Fruit fly (Drosophila melanogaster) whole organism, pupa: ENCODE measurements around the gene CG14073.

ENCODE experiments used
- CG10348 ChIP-seq: fragments of 200-800 bp; sonication (Bioruptor generic); IDR thresholded peaks from 2 replicates; pipeline ENCODE4 v1.3.6; 2022; ENCODE audit warnings: missing biosample characterization, missing genetic modification characterization
- CG12605 ChIP-seq: fragments of 200-800 bp; sonication (Bioruptor generic); IDR thresholded peaks from 2 replicates; pipeline ENCODE4 v1.3.6; 2022; ENCODE audit warnings: missing biosample characterization, missing genetic modification characterization
- CG13204 ChIP-seq: fragments of 200-800 bp; sonication (Bioruptor generic); optimal IDR thresholded peaks from 2 replicates; lab custom pipeline; 2018; ENCODE audit warnings: missing biosample characterization, mild to moderate bottlenecking, missing genetic modification characterization, moderate library complexity
- CG14655 ChIP-seq: fragments of 200-800 bp; sonication (Bioruptor generic); optimal IDR thresholded peaks from 3 replicates; lab custom pipeline; 2017; ENCODE audit warnings: mild to moderate bottlenecking, missing biosample characterization, missing genetic modification reagents, missing genetic modification characterization
- CG15710 ChIP-seq: fragments of 200-800 bp; sonication (Bioruptor generic); optimal IDR thresholded peaks from 2 replicates; lab custom pipeline; 2018; ENCODE audit warnings: missing biosample characterization, mild to moderate bottlenecking, missing genetic modification characterization, moderate library complexity
- CG17806 ChIP-seq: fragments of 200-800 bp; sonication (Bioruptor generic); optimal IDR thresholded peaks from 2 replicates; lab custom pipeline; 2018; ENCODE audit warnings: missing biosample characterization, mild to moderate bottlenecking, missing genetic modification characterization, moderate library complexity
- CG32121 ChIP-seq: fragments of 200-800 bp; sonication (Bioruptor generic); IDR thresholded peaks from 2 replicates; pipeline ENCODE4 v1.3.6; 2022; ENCODE audit warnings: missing biosample characterization, missing genetic modification characterization
- CG34367 ChIP-seq: fragments of 200-800 bp; sonication (Bioruptor generic); optimal IDR thresholded peaks from 2 replicates; lab custom pipeline; 2018; ENCODE audit warnings: missing biosample characterization, mild to moderate bottlenecking, missing genetic modification characterization
- CG4496 ChIP-seq: fragments of 200-800 bp; sonication (Bioruptor generic); IDR thresholded peaks from 3 replicates; pipeline ENCODE4 v1.3.6; 2022; ENCODE audit warnings: missing biosample characterization, missing genetic modification characterization
- CG8159 ChIP-seq: fragments of 200-800 bp; sonication (Bioruptor generic); optimal IDR thresholded peaks from 3 replicates; lab custom pipeline; 2018; ENCODE audit warnings: missing biosample characterization, mild to moderate bottlenecking, missing genetic modification characterization, moderate library complexity
- CG8301 ChIP-seq: fragments of 200-800 bp; sonication (Bioruptor generic); optimal IDR thresholded peaks from 2 replicates; lab custom pipeline; 2018; ENCODE audit warnings: missing biosample characterization, mild to moderate bottlenecking, missing genetic modification characterization
- CG9948 ChIP-seq: fragments of 200-800 bp; sonication (Bioruptor generic); optimal IDR thresholded peaks from 2 replicates; lab custom pipeline; 2018; ENCODE audit warnings: missing biosample characterization, mild to moderate bottlenecking, missing genetic modification characterization, moderate library complexity
- D1 ChIP-seq: fragments of 200-800 bp; sonication (Bioruptor generic); optimal IDR thresholded peaks from 2 replicates; lab custom pipeline; 2018; ENCODE audit warnings: missing biosample characterization, mild to moderate bottlenecking, missing genetic modification characterization, moderate library complexity
- EcR ChIP-seq: fragments of 200-800 bp; sonication (Bioruptor generic); optimal IDR thresholded peaks from 3 replicates; lab custom pipeline; 2019; ENCODE audit warnings: missing biosample characterization, missing genetic modification characterization, mild to moderate bottlenecking, moderate library complexity, missing genetic modification reagents
- Ets98B ChIP-seq: fragments of 200-800 bp; sonication (Bioruptor generic); IDR thresholded peaks from 2 replicates; pipeline ENCODE4 v1.3.6; 2022; ENCODE audit warnings: missing biosample characterization, missing genetic modification characterization
- Pif1A ChIP-seq: fragments of 200-800 bp; sonication (Bioruptor generic); optimal IDR thresholded peaks from 3 replicates; lab custom pipeline; 2016; ENCODE audit warnings: missing biosample characterization, missing genetic modification characterization
- Pif1B ChIP-seq: fragments of 200-800 bp; sonication (Bioruptor generic); optimal IDR thresholded peaks from 3 replicates; lab custom pipeline; 2016; ENCODE audit warnings: missing biosample characterization, missing genetic modification characterization
- Snoo ChIP-seq: fragments of 200-800 bp; sonication (Bioruptor generic); optimal IDR thresholded peaks from 3 replicates; lab custom pipeline; 2017; ENCODE audit warnings: missing biosample characterization, mild to moderate bottlenecking, missing genetic modification characterization, inconsistent platforms
- fd96Ca ChIP-seq: fragments of 200-800 bp; sonication (Bioruptor generic); IDR thresholded peaks from 3 replicates; pipeline ENCODE4 v1.3.6; 2022; ENCODE audit warnings: missing biosample characterization, missing genetic modification characterization
- gl ChIP-seq: fragments of 200-800 bp; sonication (Bioruptor generic); optimal IDR thresholded peaks from 2 replicates; lab custom pipeline; 2018; ENCODE audit warnings: missing biosample characterization, mild to moderate bottlenecking, missing genetic modification characterization
- rn ChIP-seq: fragments of 200-800 bp; sonication (Bioruptor generic); IDR thresholded peaks from 2 replicates; pipeline ENCODE4 v1.3.6; 2022; ENCODE audit warnings: missing biosample characterization, missing genetic modification characterization

The CG14073 gene

dm6 chr3L:18822049-18822448 lies 1.6 kb upstream of the CG14073 start:
- no peak for TF ChIP-seq CG34367 (tag; lab: Kevin White, UChicago)
- no peak for TF ChIP-seq CG12605
- TF ChIP-seq rn (GFP tag; lab: Robert Waterston, UW): no peak
- no peak for TF ChIP-seq Pif1A
- TF ChIP-seq Ets98B: no peak
- TF ChIP-seq Snoo (tag; lab: Kevin White, UChicago): no peak
- no peak for TF ChIP-seq CG17806
- no peak for TF ChIP-seq CG8159 (tag; lab: Kevin White, UChicago)
- no peak for TF ChIP-seq fd96Ca (GFP tag; lab: Robert Waterston, UW)
- no peak for TF ChIP-seq CG8301 (tag; lab: Kevin White, UChicago)
- no peak for TF ChIP-seq CG14655 (GFP tag; lab: Kevin White, UChicago)
- no peak for TF ChIP-seq CG15710
- no peak for TF ChIP-seq CG9948 (tag; lab: Kevin White, UChicago)
- TF ChIP-seq CG4496 (GFP tag; lab: Robert Waterston, UW): no peak
- TF ChIP-seq Pif1B (GFP tag; lab: Kevin White, UChicago): no peak
- TF ChIP-seq D1 (tag; lab: Kevin White, UChicago): no peak
- TF ChIP-seq EcR (GFP tag; lab: Kevin White, UChicago): no peak
- TF ChIP-seq gl: no peak
- TF ChIP-seq CG10348: no peak
- no peak for TF ChIP-seq CG13204 (GFP tag; lab: Kevin White, UChicago)

- no peak for TF ChIP-seq rn (GFP tag; lab: Robert Waterston, UW)
- peak; percentile 74 for TF ChIP-seq CG34367 (tag; lab: Kevin White, UChicago)
- TF ChIP-seq CG13204 (GFP tag; lab: Kevin White, UChicago): peak; percentile 85
- TF ChIP-seq Ets98B: 0 out of 2 replicates have a peak, but pooled peaks have one; percentile 49
- TF ChIP-seq CG12605: peak; percentile 51
- peak; percentile 55 for TF ChIP-seq EcR (GFP tag; lab: Kevin White, UChicago)
- TF ChIP-seq CG32121 (GFP tag; lab: Robert Waterston, UW): peak; percentile 50; the same call in 1 of the 2 replicates
- peak; percentile 77 for TF ChIP-seq gl
- TF ChIP-seq fd96Ca (GFP tag; lab: Robert Waterston, UW): no peak; the same call in 1 of the 3 replicates
- TF ChIP-seq Pif1B (GFP tag; lab: Kevin White, UChicago): peak; percentile 40
- TF ChIP-seq CG9948 (tag; lab: Kevin White, UChicago): peak; percentile 18
- TF ChIP-seq Snoo (tag; lab: Kevin White, UChicago): no peak
- peak; percentile 78; the same call in 2 of the 3 replicates for TF ChIP-seq CG4496 (GFP tag; lab: Robert Waterston, UW)
- TF ChIP-seq D1 (tag; lab: Kevin White, UChicago): no peak
- peak; percentile 68 for TF ChIP-seq CG15710
- peak; percentile 67 for TF ChIP-seq CG8159 (tag; lab: Kevin White, UChicago)
- TF ChIP-seq CG8301 (tag; lab: Kevin White, UChicago): peak; percentile 50
- peak; percentile 52 for TF ChIP-seq CG17806
- peak; percentile 66 for TF ChIP-seq CG14655 (GFP tag; lab: Kevin White, UChicago)
- peak; percentile 47 for TF ChIP-seq Pif1A
- TF ChIP-seq CG10348: no peak
These were observed 413 bp downstream of the CG14073 start for dm6 chr3L:18819887-18820637.

dm6 chr3L:18819262-18819886 lies 1.1 kb downstream of the CG14073 start:
- TF ChIP-seq CG13204 (GFP tag; lab: Kevin White, UChicago) (peak; percentile 29), Pif1B (GFP tag; lab: Kevin White, UChicago) (peak; percentile 9), D1 (tag; lab: Kevin White, UChicago) (no peak), CG4496 (GFP tag; lab: Robert Waterston, UW) (peak; percentile 58; the same call in 1 of the 3 replicates), CG17806 (peak; percentile 0), rn (GFP tag; lab: Robert Waterston, UW) (no peak), CG8301 (tag; lab: Kevin White, UChicago) (peak; percentile 62), Pif1A (peak; percentile 24), CG32121 (GFP tag; lab: Robert Waterston, UW) (0 out of 2 replicates have a peak, but pooled peaks have one; percentile 8), CG15710 (peak; percentile 47), CG12605 (peak; percentile 81), CG14655 (GFP tag; lab: Kevin White, UChicago) (peak; percentile 57), CG10348 (no peak), gl (peak; percentile 39), EcR (GFP tag; lab: Kevin White, UChicago) (no peak), CG34367 (tag; lab: Kevin White, UChicago) (no peak), Snoo (tag; lab: Kevin White, UChicago) (peak; percentile 30), CG9948 (tag; lab: Kevin White, UChicago) (no peak), Ets98B (peak; percentile 62), fd96Ca (GFP tag; lab: Robert Waterston, UW) (no peak), CG8159 (tag; lab: Kevin White, UChicago) (peak; percentile 38)

dm6 chr3L:18817264-18817894 lies 3.1 kb downstream of the CG14073 start:
- peak; percentile 30 for TF ChIP-seq gl
- peak; percentile 52 for TF ChIP-seq CG13204 (GFP tag; lab: Kevin White, UChicago)
- no peak for TF ChIP-seq CG8159 (tag; lab: Kevin White, UChicago)
- TF ChIP-seq CG32121 (GFP tag; lab: Robert Waterston, UW): 0 out of 2 replicates have a peak, but pooled peaks have one; percentile 15
- peak; percentile 28 for TF ChIP-seq EcR (GFP tag; lab: Kevin White, UChicago)
- no peak for TF ChIP-seq Ets98B
